Worm (Caenorhabditis elegans) whole organism, L1 larva: Measurements from ENCODE around the gene srw-34.
A peak's percentile ranks its signal among the peaks of the same experiment; 100 is the strongest.

Experiments used
- F16B12.6 ChIP-seq: fragments of 150-350 bp; optimal IDR thresholded peaks from 2 replicates; lab custom pipeline; 2014; ENCODE audit warnings: missing biosample characterization, missing genetic modification characterization
- alr-1 ChIP-seq: fragments of 200-800 bp; sonication (Bioruptor generic); optimal IDR thresholded peaks from 2 replicates; lab custom pipeline; 2018; ENCODE audit warnings: borderline replicate concordance, mild to moderate bottlenecking, missing genetic modification characterization, missing compliant biosample characterization
- ama-1 ChIP-seq: fragments of 150-350 bp; optimal IDR thresholded peaks from 2 replicates; lab custom pipeline; 2014
- blmp-1 ChIP-seq: fragments of 150-350 bp; optimal IDR thresholded peaks from 2 replicates; lab custom pipeline; 2014; ENCODE audit warnings: missing biosample characterization, missing genetic modification characterization
- dpl-1 ChIP-seq, 3 experiments: fragments of 150-350 bp in 2 of 3; sonication (generic microtip) in 1 of 3; optimal IDR thresholded peaks; 2 replicates each; lab custom pipeline; 2014 to 2017; ENCODE audit warnings: missing biosample characterization in 3 of 3, missing genetic modification characterization in 3 of 3, missing genetic modification reagents in 3 of 3
- dsc-1 ChIP-seq: sonication (generic microtip); optimal IDR thresholded peaks from 2 replicates; lab custom pipeline; 2016; ENCODE audit warnings: mild to moderate bottlenecking, missing genetic modification characterization, missing compliant biosample characterization
- efl-1 ChIP-seq, 4 experiments: fragments of 150-350 bp; optimal IDR thresholded peaks in 3 of 4; peaks in 1 of 4; 1 replicate in 1 of 4; 2 replicates in 3 of 4; lab custom pipeline; 2014; ENCODE audit warnings: missing biosample characterization in 2 of 4, missing genetic modification characterization in 2 of 4, missing genetic modification reagents in 2 of 4
- efl-3 ChIP-seq: fragments of 200-800 bp; sonication (Bioruptor generic); optimal IDR thresholded peaks from 2 replicates; lab custom pipeline; 2018; ENCODE audit warnings: mild to moderate bottlenecking, missing genetic modification characterization, missing compliant biosample characterization
- egl-13 ChIP-seq: sonication (generic microtip); optimal IDR thresholded peaks from 2 replicates; lab custom pipeline; 2016; ENCODE audit warnings: missing genotype, missing genetic modification reagents, missing genetic modification characterization, missing compliant biosample characterization
- elt-2 ChIP-seq: sonication (generic microtip); optimal IDR thresholded peaks from 2 replicates; lab custom pipeline; 2016; ENCODE audit warnings: missing genetic modification characterization, mild to moderate bottlenecking, inconsistent platforms, missing compliant biosample characterization, missing genetic modification reagents
- elt-3 ChIP-seq, 6 experiments: fragments of 150-350 bp in 1 of 6; sonication (generic microtip); optimal IDR thresholded peaks; 2 replicates each; lab custom pipeline; 2017 to 2018; ENCODE audit warnings: missing biosample characterization in 6 of 6, missing genetic modification characterization in 6 of 6, inconsistent platforms in 1 of 6
- ets-5 ChIP-seq: fragments of 200-800 bp; sonication (Bioruptor generic); IDR thresholded peaks from 2 replicates; pipeline ENCODE4 v1.3.6; 2022; ENCODE audit warnings: missing genetic modification characterization, missing compliant biosample characterization
- fkh-4 ChIP-seq: sonication (generic microtip); optimal IDR thresholded peaks from 2 replicates; lab custom pipeline; 2016; ENCODE audit warnings: missing compliant biosample characterization, missing genetic modification characterization, borderline replicate concordance
- fkh-8 ChIP-seq: sonication (generic microtip); optimal IDR thresholded peaks from 2 replicates; lab custom pipeline; 2016; ENCODE audit warnings: mild to moderate bottlenecking, missing genetic modification characterization, missing compliant biosample characterization
- grh-1 ChIP-seq: fragments of 200-800 bp; sonication (Bioruptor generic); IDR thresholded peaks from 2 replicates; pipeline ENCODE4 v1.3.6; 2022; ENCODE audit warnings: missing genetic modification reagents, missing genetic modification characterization, missing compliant biosample characterization
- hlh-4 ChIP-seq: sonication (generic microtip); optimal IDR thresholded peaks from 2 replicates; lab custom pipeline; 2016; ENCODE audit warnings: mild to moderate bottlenecking, missing genetic modification characterization, missing compliant biosample characterization
- hpl-2 ChIP-seq: fragments of 150-350 bp; optimal IDR thresholded peaks from 2 replicates; lab custom pipeline; 2014; ENCODE audit warnings: missing biosample characterization, missing genetic modification reagents, missing genetic modification characterization
- irx-1 ChIP-seq: sonication (generic microtip); optimal IDR thresholded peaks from 2 replicates; lab custom pipeline; 2016; ENCODE audit warnings: missing genetic modification characterization, missing compliant biosample characterization
- lin-35 ChIP-seq, 2 experiments: fragments of 150-350 bp; optimal IDR thresholded peaks; 2 replicates each; lab custom pipeline; 2014; ENCODE audit warnings: missing biosample characterization in 2 of 2, missing genetic modification characterization in 2 of 2, missing genetic modification reagents in 2 of 2
- mdl-1 ChIP-seq, 2 experiments: fragments of 150-350 bp; optimal IDR thresholded peaks; 2 replicates each; lab custom pipeline; 2014 to 2017; ENCODE audit warnings: missing biosample characterization in 2 of 2, missing genetic modification characterization in 2 of 2, inconsistent platforms in 1 of 2
- nhr-20 ChIP-seq: sonication (generic microtip); optimal IDR thresholded peaks from 2 replicates; lab custom pipeline; 2016; ENCODE audit warnings: mild to moderate bottlenecking, missing genetic modification characterization, missing compliant biosample characterization
- nhr-47 ChIP-seq: sonication (generic microtip); optimal IDR thresholded peaks from 2 replicates; lab custom pipeline; 2016; ENCODE audit warnings: mild to moderate bottlenecking, missing genetic modification characterization, moderate library complexity, missing compliant biosample characterization
- nhr-71 ChIP-seq: sonication (generic microtip); optimal IDR thresholded peaks from 2 replicates; lab custom pipeline; 2016; ENCODE audit warnings: mild to moderate bottlenecking, missing genetic modification characterization, moderate library complexity, missing compliant biosample characterization
- nhr-85 ChIP-seq: sonication (generic microtip); peaks from one replicate; lab custom pipeline; 2016; ENCODE audit warnings: missing genetic modification characterization, inconsistent platforms, missing compliant biosample characterization
- pqm-1 ChIP-seq: sonication (generic microtip); optimal IDR thresholded peaks from 3 replicates; lab custom pipeline; 2017; ENCODE audit warnings: missing biosample characterization, missing genetic modification characterization
- rnt-1 ChIP-seq: sonication (generic microtip); optimal IDR thresholded peaks from 2 replicates; lab custom pipeline; 2016; ENCODE audit warnings: mild to moderate bottlenecking, missing genetic modification characterization, moderate library complexity, missing compliant biosample characterization
- snu-23 ChIP-seq: sonication (generic microtip); optimal IDR thresholded peaks from 2 replicates; lab custom pipeline; 2016; ENCODE audit warnings: missing genetic modification characterization, missing compliant biosample characterization
- sox-4 ChIP-seq: sonication (generic microtip); optimal IDR thresholded peaks from 2 replicates; lab custom pipeline; 2016; ENCODE audit warnings: missing genetic modification characterization, missing compliant biosample characterization
- sptf-1 ChIP-seq: fragments of 150-350 bp; optimal IDR thresholded peaks from 2 replicates; lab custom pipeline; 2014; ENCODE audit warnings: missing biosample characterization, missing genetic modification characterization
- swsn-7 ChIP-seq: sonication (generic microtip); optimal IDR thresholded peaks from 2 replicates; lab custom pipeline; 2016; ENCODE audit warnings: missing genetic modification characterization, missing compliant biosample characterization
- tlp-1 ChIP-seq: fragments of 150-350 bp; optimal IDR thresholded peaks from 2 replicates; lab custom pipeline; 2014; ENCODE audit warnings: missing biosample characterization, missing genetic modification characterization
- unc-30 ChIP-seq: sonication (generic microtip); optimal IDR thresholded peaks from 2 replicates; lab custom pipeline; 2017; ENCODE audit warnings: missing biosample characterization, missing genetic modification characterization
- unc-62 ChIP-seq: fragments of 150-350 bp; optimal IDR thresholded peaks from 2 replicates; lab custom pipeline; 2014; ENCODE audit warnings: missing biosample characterization, missing genetic modification reagents, missing genetic modification characterization
- unc-86 ChIP-seq: sonication (generic microtip); optimal IDR thresholded peaks from 2 replicates; lab custom pipeline; 2016; ENCODE audit warnings: missing genetic modification characterization, missing compliant biosample characterization
- unc-98 ChIP-seq: fragments of 200-800 bp; sonication (Bioruptor generic); IDR thresholded peaks from 2 replicates; pipeline ENCODE4 v1.3.6; 2022; ENCODE audit warnings: missing genetic modification characterization, missing compliant biosample characterization
- ztf-11 ChIP-seq, 2 experiments: sonication (generic microtip); optimal IDR thresholded peaks; 2 replicates each; lab custom pipeline; 2016 to 2017; ENCODE audit warnings: missing genetic modification characterization in 2 of 2, missing biosample characterization in 1 of 2, missing compliant biosample characterization in 1 of 2

The srw-34 gene

ce11 chrV:16499006-16499405 is 23.1 kb downstream of the srw-34 start, which contains the start of gene F36D3.1 (continued):
- TF ChIP-seq blmp-1 (peak; percentile 71), ets-5 (GFP tag; lab: Robert Waterston, UW) (no peak), rnt-1 (tag; lab: Kevin White, UChicago) (peak; percentile 63), elt-3 (tag; optimal IDR thresholded peaks at IDR 0.05; lab: Kevin White, UChicago) (no peak), swsn-7 (peak; percentile 54), nhr-20 (tag; lab: Kevin White, UChicago) (peak; percentile 22), hpl-2 (no peak)

ce11 chrV:16497504-16497903 is 24.6 kb downstream of the srw-34 start, which contains the start of gene srh-136:
srh-136 (minus strand) TSS chrV:16497596.
- no peak for TF ChIP-seq mdl-1 (tag; optimal IDR thresholded peaks at IDR 0.05; lab: Kevin White, UChicago)
- TF ChIP-seq ztf-11 (tag; optimal IDR thresholded peaks at IDR 0.05; lab: Kevin White, UChicago): no peak
- TF ChIP-seq F16B12.6 (tag; lab: Kevin White, UChicago): no peak
- no peak for TF ChIP-seq efl-3
- TF ChIP-seq unc-30 (tag; lab: Kevin White, UChicago): no peak
- no peak for TF ChIP-seq nhr-20 (tag; lab: Kevin White, UChicago)
- TF ChIP-seq grh-1 (GFP tag; lab: Robert Waterston, UW): no peak
- TF ChIP-seq unc-86 (tag; lab: Kevin White, UChicago): no peak
- TF ChIP-seq fkh-8 (tag; lab: Kevin White, UChicago): peak; percentile 4
- no peak for TF ChIP-seq sox-4
- TF ChIP-seq ama-1 (lab: Kevin White, UChicago): no peak
- TF ChIP-seq egl-13: no peak
- TF ChIP-seq dsc-1: no peak
- no peak for TF ChIP-seq nhr-71 (tag; lab: Kevin White, UChicago)
- no peak for TF ChIP-seq nhr-47 (tag; lab: Kevin White, UChicago)
- TF ChIP-seq hlh-4 (tag; lab: Kevin White, UChicago): peak; percentile 93

ce11 chrV:16494359-16494758 is 27.8 kb downstream of the srw-34 start, which contains the start of gene comt-2:
comt-2 (minus strand) TSS chrV:16494489.
- peak; percentile 25 for TF ChIP-seq nhr-20 (tag; lab: Kevin White, UChicago)
- TF ChIP-seq lin-35 (GFP tag; optimal IDR thresholded peaks at IDR 0.05; lab: Kevin White, UChicago): peak in 1 of 2 experiments; percentile 26
- no peak for TF ChIP-seq tlp-1 (tag; lab: Kevin White, UChicago)
- peak; percentile 80 for TF ChIP-seq elt-2 (tag; lab: Kevin White, UChicago)

- TF ChIP-seq efl-1 (optimal IDR thresholded peaks at IDR 0.05; lab: Kevin White, UChicago) (no peak), efl-1 (GFP tag; optimal IDR thresholded peaks at IDR 0.05 in 1 of 2; lab: Kevin White, UChicago) (no peak), unc-62 (no peak), nhr-20 (tag; lab: Kevin White, UChicago) (no peak), fkh-4 (tag; lab: Kevin White, UChicago) (no peak), nhr-71 (tag; lab: Kevin White, UChicago) (no peak), snu-23 (GFP tag; lab: Kevin White, UChicago) (no peak), dsc-1 (no peak), pqm-1 (tag; lab: Kevin White, UChicago) (no peak), unc-30 (tag; lab: Kevin White, UChicago) (no peak), blmp-1 (no peak), sptf-1 (no peak), irx-1 (tag; lab: Kevin White, UChicago) (no peak), nhr-85 (no peak), unc-98 (GFP tag; lab: Robert Waterston, UW) (no peak), alr-1 (tag; lab: Kevin White, UChicago) (no peak), ets-5 (GFP tag; lab: Robert Waterston, UW) (no peak), nhr-47 (tag; lab: Kevin White, UChicago) (no peak), dpl-1 (GFP tag; optimal IDR thresholded peaks at IDR 0.05; lab: Kevin White, UChicago) (no peak), fkh-8 (tag; lab: Kevin White, UChicago) (no peak)
Measured at ce11 chrV:16488172-16488571, 34.0 kb downstream of the srw-34 start, which contains the start of gene sqst-4. sqst-4 (plus strand) TSS chrV:16488472.
